Fruit fly (Drosophila melanogaster) whole organism, wandering third instar larva: ENCODE data around the gene indra.

ENCODE experiments used
- fru ChIP-seq: fragments of 200-800 bp; sonication (Bioruptor generic); optimal IDR thresholded peaks from 3 replicates; lab custom pipeline; 2016; ENCODE audit warnings: missing biosample characterization, mild to moderate bottlenecking, missing genetic modification characterization
- sage ChIP-seq: fragments of 200-800 bp; sonication (Bioruptor generic); optimal IDR thresholded peaks from 2 replicates; lab custom pipeline; 2016; ENCODE audit warnings: missing biosample characterization, mild to moderate bottlenecking, missing genetic modification characterization

DNA sequence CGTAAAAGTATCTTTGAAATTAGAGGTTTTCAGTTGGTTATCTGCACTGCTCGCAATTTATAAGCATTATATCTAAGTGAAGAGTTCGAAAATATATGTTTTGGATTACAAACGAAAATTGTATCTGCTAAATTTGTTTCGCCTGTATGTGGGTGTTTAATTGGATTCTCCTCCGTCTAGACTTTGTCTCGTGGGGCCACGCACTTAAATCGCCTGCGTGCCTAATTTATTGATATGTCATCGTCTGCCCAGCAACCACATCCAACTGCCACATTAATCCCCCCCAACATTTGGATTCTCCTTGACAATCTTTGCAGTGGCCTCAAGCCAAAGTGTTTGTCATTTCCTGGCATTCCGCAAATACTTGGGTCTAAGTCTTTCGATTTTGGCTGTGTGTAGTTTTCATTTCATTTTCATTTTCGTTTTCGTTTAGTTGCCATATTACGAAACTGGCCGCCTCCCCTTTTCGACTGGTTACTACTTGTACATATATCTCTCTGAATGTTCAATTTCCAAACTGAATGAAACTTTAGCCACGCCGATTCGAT lies 36.0 kb upstream of the indra start:
- TF ChIP-seq sage (GFP tag; lab: Kevin White, UChicago) (no peak), fru (GFP tag; lab: Kevin White, UChicago) (no peak)
